Worm (Caenorhabditis elegans) whole organism, L1 larva: ENCODE data around the gene C01G12.7.

ENCODE experiments used
- F16B12.6 ChIP-seq: fragments of 150-350 bp; optimal IDR thresholded peaks from 2 replicates; lab custom pipeline; 2014; ENCODE audit warnings: missing biosample characterization, missing genetic modification characterization
- Y116A8C.19 ChIP-seq: sonication (generic microtip); optimal IDR thresholded peaks from 2 replicates; lab custom pipeline; 2016; ENCODE audit warnings: missing compliant biosample characterization, missing genetic modification characterization, borderline replicate concordance
- aha-1 ChIP-seq: fragments of 150-350 bp; optimal IDR thresholded peaks from 2 replicates; lab custom pipeline; 2014; ENCODE audit warnings: missing biosample characterization, missing genetic modification characterization
- aly-2 ChIP-seq: fragments of 150-350 bp; optimal IDR thresholded peaks from 2 replicates; lab custom pipeline; 2014; ENCODE audit warnings: missing biosample characterization, missing genetic modification characterization
- blmp-1 ChIP-seq: fragments of 150-350 bp; optimal IDR thresholded peaks from 2 replicates; lab custom pipeline; 2014; ENCODE audit warnings: missing biosample characterization, missing genetic modification characterization
- ceh-63 ChIP-seq: fragments of 200-800 bp; sonication (Bioruptor generic); optimal IDR thresholded peaks from 2 replicates; lab custom pipeline; 2018; ENCODE audit warnings: mild to moderate bottlenecking, missing genetic modification characterization, missing compliant biosample characterization
- ceh-82 ChIP-seq, 3 experiments: fragments of 150-350 bp in 1 of 3; sonication (generic microtip) in 2 of 3; optimal IDR thresholded peaks; 2 replicates each; lab custom pipeline; 2014 to 2017; ENCODE audit warnings: missing biosample characterization in 3 of 3, missing genetic modification characterization in 3 of 3
- ceh-90 ChIP-seq: sonication (generic microtip); optimal IDR thresholded peaks from 2 replicates; lab custom pipeline; 2016; ENCODE audit warnings: missing genetic modification characterization, missing compliant biosample characterization
- ces-1 ChIP-seq: fragments of 150-350 bp; optimal IDR thresholded peaks from 2 replicates; lab custom pipeline; 2014; ENCODE audit warnings: missing biosample characterization, missing genetic modification reagents, missing genetic modification characterization
- dpl-1 ChIP-seq, 3 experiments: fragments of 150-350 bp in 2 of 3; sonication (generic microtip) in 1 of 3; optimal IDR thresholded peaks; 2 replicates each; lab custom pipeline; 2014 to 2017; ENCODE audit warnings: missing biosample characterization in 3 of 3, missing genetic modification characterization in 3 of 3, missing genetic modification reagents in 3 of 3
- efl-1 ChIP-seq, 4 experiments: fragments of 150-350 bp; optimal IDR thresholded peaks in 3 of 4; peaks in 1 of 4; 1 replicate in 1 of 4; 2 replicates in 3 of 4; lab custom pipeline; 2014; ENCODE audit warnings: missing biosample characterization in 2 of 4, missing genetic modification characterization in 2 of 4, missing genetic modification reagents in 2 of 4
- elt-2 ChIP-seq: sonication (generic microtip); optimal IDR thresholded peaks from 2 replicates; lab custom pipeline; 2016; ENCODE audit warnings: missing genetic modification characterization, mild to moderate bottlenecking, inconsistent platforms, missing compliant biosample characterization, missing genetic modification reagents
- elt-3 ChIP-seq, 6 experiments: fragments of 150-350 bp in 1 of 6; sonication (generic microtip); optimal IDR thresholded peaks; 2 replicates each; lab custom pipeline; 2017 to 2018; ENCODE audit warnings: missing biosample characterization in 6 of 6, missing genetic modification characterization in 6 of 6, inconsistent platforms in 1 of 6
- ets-5 ChIP-seq: fragments of 200-800 bp; sonication (Bioruptor generic); IDR thresholded peaks from 2 replicates; pipeline ENCODE4 v1.3.6; 2022; ENCODE audit warnings: missing genetic modification characterization, missing compliant biosample characterization
- fkh-10 ChIP-seq: sonication (generic microtip); optimal IDR thresholded peaks from 2 replicates; lab custom pipeline; 2017; ENCODE audit warnings: missing biosample characterization, missing genetic modification reagents, missing genetic modification characterization
- fkh-4 ChIP-seq: sonication (generic microtip); optimal IDR thresholded peaks from 2 replicates; lab custom pipeline; 2016; ENCODE audit warnings: missing compliant biosample characterization, missing genetic modification characterization, borderline replicate concordance
- fkh-8 ChIP-seq: sonication (generic microtip); optimal IDR thresholded peaks from 2 replicates; lab custom pipeline; 2016; ENCODE audit warnings: mild to moderate bottlenecking, missing genetic modification characterization, missing compliant biosample characterization
- fos-1 ChIP-seq: fragments of 150-350 bp; optimal IDR thresholded peaks from 2 replicates; lab custom pipeline; 2014; ENCODE audit warnings: missing biosample characterization, missing genetic modification characterization
- grh-1 ChIP-seq: fragments of 200-800 bp; sonication (Bioruptor generic); IDR thresholded peaks from 2 replicates; pipeline ENCODE4 v1.3.6; 2022; ENCODE audit warnings: missing genetic modification reagents, missing genetic modification characterization, missing compliant biosample characterization
- hlh-17 ChIP-seq: fragments of 200-800 bp; sonication (Bioruptor generic); optimal IDR thresholded peaks from 2 replicates; lab custom pipeline; 2018; ENCODE audit warnings: missing genetic modification characterization, mild to moderate bottlenecking, missing compliant biosample characterization, moderate library complexity, borderline replicate concordance
- isw-1 ChIP-seq: fragments of 200-800 bp; sonication (Bioruptor generic); IDR thresholded peaks from 2 replicates; pipeline ENCODE4 v1.3.6; 2022; ENCODE audit warnings: missing genetic modification characterization, missing compliant biosample characterization
- lin-15B ChIP-seq: fragments of 150-350 bp; sonication (generic microtip); optimal IDR thresholded peaks from 3 replicates; lab custom pipeline; 2014; ENCODE audit warnings: missing biosample characterization, missing genetic modification characterization
- lin-35 ChIP-seq, 2 experiments: fragments of 150-350 bp; optimal IDR thresholded peaks; 2 replicates each; lab custom pipeline; 2014; ENCODE audit warnings: missing biosample characterization in 2 of 2, missing genetic modification characterization in 2 of 2, missing genetic modification reagents in 2 of 2
- lin-39 ChIP-seq: fragments of 150-350 bp; optimal IDR thresholded peaks from 2 replicates; lab custom pipeline; 2014; ENCODE audit warnings: missing biosample characterization, missing genetic modification reagents, missing genetic modification characterization
- mab-9 ChIP-seq: fragments of 200-800 bp; sonication (Bioruptor generic); IDR thresholded peaks from 2 replicates; pipeline ENCODE4 v1.3.6; 2022; ENCODE audit warnings: missing genetic modification reagents, missing genetic modification characterization, missing compliant biosample characterization
- mdl-1 ChIP-seq, 2 experiments: fragments of 150-350 bp; optimal IDR thresholded peaks; 2 replicates each; lab custom pipeline; 2014 to 2017; ENCODE audit warnings: missing biosample characterization in 2 of 2, missing genetic modification characterization in 2 of 2, inconsistent platforms in 1 of 2
- nhr-11 ChIP-seq: fragments of 150-350 bp; optimal IDR thresholded peaks from 2 replicates; lab custom pipeline; 2014; ENCODE audit warnings: missing biosample characterization, missing genetic modification characterization
- nhr-28 ChIP-seq: fragments of 150-350 bp; optimal IDR thresholded peaks from 2 replicates; lab custom pipeline; 2014; ENCODE audit warnings: missing biosample characterization, missing genetic modification characterization
- nhr-47 ChIP-seq: sonication (generic microtip); optimal IDR thresholded peaks from 2 replicates; lab custom pipeline; 2016; ENCODE audit warnings: mild to moderate bottlenecking, missing genetic modification characterization, moderate library complexity, missing compliant biosample characterization
- nhr-71 ChIP-seq: sonication (generic microtip); optimal IDR thresholded peaks from 2 replicates; lab custom pipeline; 2016; ENCODE audit warnings: mild to moderate bottlenecking, missing genetic modification characterization, moderate library complexity, missing compliant biosample characterization
- nhr-77 ChIP-seq: fragments of 150-350 bp; optimal IDR thresholded peaks from 2 replicates; lab custom pipeline; 2014; ENCODE audit warnings: missing biosample characterization, missing genetic modification characterization
- nhr-85 ChIP-seq: sonication (generic microtip); peaks from one replicate; lab custom pipeline; 2016; ENCODE audit warnings: missing genetic modification characterization, inconsistent platforms, missing compliant biosample characterization
- nhr-90 ChIP-seq: sonication (generic microtip); optimal IDR thresholded peaks from 2 replicates; lab custom pipeline; 2016; ENCODE audit warnings: mild to moderate bottlenecking, missing genetic modification characterization, missing compliant biosample characterization; ENCODE audit not compliant: poor library complexity
- pag-3 ChIP-seq: sonication (generic microtip); optimal IDR thresholded peaks from 2 replicates; lab custom pipeline; 2017; ENCODE audit warnings: missing genetic modification characterization, mild to moderate bottlenecking, missing compliant biosample characterization, antibody characterized with exemption, borderline replicate concordance; ENCODE audit not compliant: insufficient read depth
- pqm-1 ChIP-seq: sonication (generic microtip); optimal IDR thresholded peaks from 3 replicates; lab custom pipeline; 2017; ENCODE audit warnings: missing biosample characterization, missing genetic modification characterization
- rnt-1 ChIP-seq: sonication (generic microtip); optimal IDR thresholded peaks from 2 replicates; lab custom pipeline; 2016; ENCODE audit warnings: mild to moderate bottlenecking, missing genetic modification characterization, moderate library complexity, missing compliant biosample characterization
- swsn-7 ChIP-seq: sonication (generic microtip); optimal IDR thresholded peaks from 2 replicates; lab custom pipeline; 2016; ENCODE audit warnings: missing genetic modification characterization, missing compliant biosample characterization
- unc-30 ChIP-seq: sonication (generic microtip); optimal IDR thresholded peaks from 2 replicates; lab custom pipeline; 2017; ENCODE audit warnings: missing biosample characterization, missing genetic modification characterization
- unc-86 ChIP-seq: sonication (generic microtip); optimal IDR thresholded peaks from 2 replicates; lab custom pipeline; 2016; ENCODE audit warnings: missing genetic modification characterization, missing compliant biosample characterization
- zag-1 ChIP-seq: fragments of 150-350 bp; optimal IDR thresholded peaks from 2 replicates; lab custom pipeline; 2014; ENCODE audit warnings: missing biosample characterization, missing genetic modification characterization
- ztf-11 ChIP-seq, 2 experiments: sonication (generic microtip); optimal IDR thresholded peaks; 2 replicates each; lab custom pipeline; 2016 to 2017; ENCODE audit warnings: missing genetic modification characterization in 2 of 2, missing biosample characterization in 1 of 2, missing compliant biosample characterization in 1 of 2
- ztf-4 ChIP-seq: fragments of 150-350 bp; optimal IDR thresholded peaks from 2 replicates; lab custom pipeline; 2014; ENCODE audit warnings: missing biosample characterization, missing genetic modification characterization

The C01G12.7 gene

DNA sequence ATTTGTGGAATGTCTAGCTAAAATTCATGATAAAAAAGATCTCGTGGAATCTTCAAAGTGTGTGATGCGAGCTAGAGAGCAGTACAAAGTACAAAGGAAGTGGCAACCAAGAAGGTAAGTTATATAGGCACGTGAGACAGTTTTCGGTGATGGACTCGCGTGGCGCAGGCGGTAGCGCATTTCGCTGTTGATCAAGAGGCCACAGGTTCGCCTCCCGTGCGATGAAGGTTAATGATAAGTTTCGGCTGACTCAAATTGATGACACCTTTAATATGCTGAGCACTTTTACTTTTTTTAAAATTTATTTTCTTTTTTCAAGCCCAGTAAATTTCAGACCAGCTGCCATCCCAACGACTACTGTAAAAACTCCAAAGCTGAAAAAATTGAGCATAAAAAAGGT, 25.2 kb upstream of the C01G12.7 start (continued):
- TF ChIP-seq ceh-82 (tag; optimal IDR thresholded peaks at IDR 0.05; lab: Kevin White, UChicago) (no peak), fkh-8 (no peak), lin-35 (GFP tag; optimal IDR thresholded peaks at IDR 0.05; lab: Kevin White, UChicago) (peak in 1 of 2 experiments; percentile 59), lin-39 (tag; lab: Kevin White, UChicago) (no peak), unc-86 (no peak), hlh-17 (GFP tag; lab: Kevin White, UChicago) (no peak), zag-1 (tag; lab: Kevin White, UChicago) (no peak), ceh-90 (no peak), lin-15B (tag; lab: Kevin White, UChicago) (no peak), elt-3 (tag; optimal IDR thresholded peaks at IDR 0.05; lab: Kevin White, UChicago) (no peak), ztf-11 (tag; optimal IDR thresholded peaks at IDR 0.05; lab: Kevin White, UChicago) (no peak), ztf-4 (tag; lab: Kevin White, UChicago) (no peak), aly-2 (no peak), pag-3 (tag; lab: Kevin White, UChicago) (no peak), dpl-1 (GFP tag; optimal IDR thresholded peaks at IDR 0.05; lab: Kevin White, UChicago) (no peak), elt-2 (no peak), nhr-71 (tag; lab: Kevin White, UChicago) (peak; percentile 45), nhr-47 (no peak), nhr-77 (tag; lab: Kevin White, UChicago) (no peak), nhr-85 (peak; percentile 70), F16B12.6 (tag; lab: Kevin White, UChicago) (no peak), efl-1 (optimal IDR thresholded peaks at IDR 0.05; lab: Kevin White, UChicago) (peak in 1 of 2 experiments; percentile 14), efl-1 (GFP tag; optimal IDR thresholded peaks at IDR 0.05 in 1 of 2; lab: Kevin White, UChicago) (peak in 1 of 2 experiments; percentile 92), aha-1 (tag; lab: Kevin White, UChicago) (no peak), fos-1 (tag; lab: Kevin White, UChicago) (no peak), nhr-11 (no peak), mab-9 (GFP tag; lab: Robert Waterston, UW) (no peak), pqm-1 (tag; lab: Kevin White, UChicago) (no peak), mdl-1 (tag; optimal IDR thresholded peaks at IDR 0.05; lab: Kevin White, UChicago) (no peak), fkh-10 (no peak), rnt-1 (peak; percentile 12), isw-1 (no peak), ces-1 (GFP tag; lab: Kevin White, UChicago) (no peak), nhr-28 (tag; lab: Kevin White, UChicago) (no peak), ceh-63 (GFP tag; lab: Kevin White, UChicago) (no peak)

DNA sequence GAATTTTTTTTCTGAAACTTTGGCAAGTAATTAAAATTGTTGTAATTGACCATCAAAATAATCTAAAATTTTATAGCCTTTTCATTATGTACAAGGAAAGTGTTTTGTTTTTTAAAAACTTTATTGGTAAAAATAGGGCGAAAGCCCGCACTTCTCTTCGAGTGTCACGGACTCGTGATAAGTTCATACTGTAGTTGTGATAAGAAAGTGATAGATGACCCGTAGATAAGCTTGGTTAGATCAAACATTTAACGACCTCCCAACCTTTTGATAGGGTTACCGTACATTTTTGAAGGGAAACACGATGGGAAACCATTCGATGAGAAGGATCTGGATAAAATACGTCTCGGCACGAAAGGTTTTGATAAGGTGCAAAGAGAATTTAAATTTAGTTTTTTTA, 24.7 kb upstream of the C01G12.7 start:
- TF ChIP-seq grh-1 (GFP tag; lab: Robert Waterston, UW) (no peak), aha-1 (tag; lab: Kevin White, UChicago) (no peak), nhr-90 (tag; lab: Kevin White, UChicago) (no peak), Y116A8C.19 (tag; lab: Kevin White, UChicago) (no peak), ztf-11 (tag; optimal IDR thresholded peaks at IDR 0.05; lab: Kevin White, UChicago) (no peak), ets-5 (GFP tag; lab: Robert Waterston, UW) (no peak), fkh-4 (tag; lab: Kevin White, UChicago) (no peak), elt-3 (tag; optimal IDR thresholded peaks at IDR 0.05; lab: Kevin White, UChicago) (peak in 4 of 6 experiments; percentile 79 to 83 (median 82)), nhr-71 (tag; lab: Kevin White, UChicago) (no peak), blmp-1 (peak; percentile 89), ceh-82 (tag; optimal IDR thresholded peaks at IDR 0.05; lab: Kevin White, UChicago) (no peak), nhr-85 (peak; percentile 52), swsn-7 (tag; lab: Kevin White, UChicago) (no peak), unc-30 (tag; lab: Kevin White, UChicago) (no peak), lin-35 (GFP tag; optimal IDR thresholded peaks at IDR 0.05; lab: Kevin White, UChicago) (no peak)
- TF ChIP-seq, all 84 proteins: peak for 3
